Fruit fly (Drosophila melanogaster): ENCODE data around the gene upd2.

upd2 gene

dm6 chrX:18243184-18243375, at the start of gene upd2:
upd2 (minus strand) TSS chrX:18243284.
- no peak for TF ChIP-seq CG17801 (GFP tag; optimal IDR thresholded peaks at IDR 0.05; ENCODE audit: partially characterized antibody)

dm6 chrX:18288652-18289051, 45.6 kb upstream of the upd2 start:
- no peak for TF ChIP-seq CG17801 (GFP tag; optimal IDR thresholded peaks at IDR 0.05; ENCODE audit: partially characterized antibody)

dm6 chrX:18287587-18287986, 44.5 kb upstream of the upd2 start:
- no peak for TF ChIP-seq CG17801 (GFP tag; optimal IDR thresholded peaks at IDR 0.05; ENCODE audit: partially characterized antibody)

- no peak for TF ChIP-seq CG17801 (GFP tag; optimal IDR thresholded peaks at IDR 0.05; ENCODE audit: partially characterized antibody)
Observed at dm6 chrX:18285215-18285614, 42.1 kb upstream of the upd2 start.

- TF ChIP-seq CG17801 (GFP tag; optimal IDR thresholded peaks at IDR 0.05; ENCODE audit: partially characterized antibody): no peak
Observed at dm6 chrX:18282381-18282813, 39.3 kb upstream of the upd2 start.

- no peak for TF ChIP-seq CG17801 (GFP tag; optimal IDR thresholded peaks at IDR 0.05; ENCODE audit: partially characterized antibody)
Observed at dm6 chrX:18278706-18279105, 35.6 kb upstream of the upd2 start.

- TF ChIP-seq CG17801 (GFP tag; optimal IDR thresholded peaks at IDR 0.05; ENCODE audit: partially characterized antibody): no peak
Observed at dm6 chrX:18276485-18277321, 33.6 kb upstream of the upd2 start, which contains the start of gene upd3. upd3 (plus strand) TSS chrX:18277233.

- no peak for TF ChIP-seq CG17801 (GFP tag; optimal IDR thresholded peaks at IDR 0.05; ENCODE audit: partially characterized antibody)
Observed at dm6 chrX:18275902-18276301, 32.8 kb upstream of the upd2 start.

dm6 chrX:18273180-18274016, 30.3 kb upstream of the upd2 start:
- no peak for TF ChIP-seq CG17801 (GFP tag; optimal IDR thresholded peaks at IDR 0.05; ENCODE audit: partially characterized antibody)

dm6 chrX:18272422-18272821, 29.3 kb upstream of the upd2 start:
- no peak for TF ChIP-seq CG17801 (GFP tag; optimal IDR thresholded peaks at IDR 0.05; ENCODE audit: partially characterized antibody)

dm6 chrX:18266846-18267245, 23.8 kb upstream of the upd2 start:
- no peak for TF ChIP-seq CG17801 (GFP tag; optimal IDR thresholded peaks at IDR 0.05; ENCODE audit: partially characterized antibody)

- no peak for TF ChIP-seq CG17801 (GFP tag; optimal IDR thresholded peaks at IDR 0.05; ENCODE audit: partially characterized antibody)
Observed at dm6 chrX:18263382-18263781, 20.3 kb upstream of the upd2 start.

- TF ChIP-seq CG17801 (GFP tag; optimal IDR thresholded peaks at IDR 0.05; ENCODE audit: partially characterized antibody): no peak
Observed at dm6 chrX:18262151-18262550, 19.1 kb upstream of the upd2 start.

dm6 chrX:18261494-18261893, 18.4 kb upstream of the upd2 start:
- no peak for TF ChIP-seq CG17801 (GFP tag; optimal IDR thresholded peaks at IDR 0.05; ENCODE audit: partially characterized antibody)

dm6 chrX:18259984-18260550, 17.0 kb upstream of the upd2 start:
- TF ChIP-seq CG17801 (GFP tag; optimal IDR thresholded peaks at IDR 0.05; ENCODE audit: partially characterized antibody): no peak

dm6 chrX:18259417-18259816, 16.3 kb upstream of the upd2 start, which contains the start of gene CG15059:
CG15059 (minus strand) TSS chrX:18259517.
- TF ChIP-seq CG17801 (GFP tag; optimal IDR thresholded peaks at IDR 0.05; ENCODE audit: partially characterized antibody): no peak
